Fruit fly (Drosophila melanogaster): Measurements from ENCODE around the gene Acp33A.

- TF ChIP-seq oc (tag; optimal IDR thresholded peaks at IDR 0.05) (no peak), CG12769 (tag; optimal IDR thresholded peaks at IDR 0.05) (no peak), Dek (tag; optimal IDR thresholded peaks at IDR 0.05) (no peak), Sry-δ (GFP tag; optimal IDR thresholded peaks at IDR 0.05) (no peak), CG6791 (GFP tag; IDR thresholded peaks at IDR 0.05; ENCODE audit: partially characterized antibody) (no peak), Ets97D (GFP tag; optimal IDR thresholded peaks at IDR 0.05) (no peak), CG8478 (optimal IDR thresholded peaks at IDR 0.05) (no peak), slp2 (GFP tag; optimal IDR thresholded peaks at IDR 0.05) (no peak), CG34224 (GFP tag; IDR thresholded peaks at IDR 0.05; ENCODE audit: partially characterized antibody) (no peak), CG8765 (GFP tag; IDR thresholded peaks at IDR 0.05) (no peak), CG10147 (GFP tag; optimal IDR thresholded peaks at IDR 0.05) (no peak), pb (GFP tag; optimal IDR thresholded peaks at IDR 0.05) (no peak), CG13287 (GFP tag; IDR thresholded peaks at IDR 0.05; ENCODE audit: partially characterized antibody) (no peak)
Measured at dm6 chr2L:11624190-11624589, 32.7 kb upstream of the Acp33A start.
